Fruit fly (Drosophila melanogaster): ENCODE results near the gene TrxT.

The TrxT gene

dm6 chrX:5349899-5350575 lies 38.3 kb upstream of the TrxT start (continued):
- TF ChIP-seq CG16813 (GFP tag; IDR thresholded peaks at IDR 0.05; ENCODE audit: partially characterized antibody) (no peak), peb (GFP tag; IDR thresholded peaks at IDR 0.05) (no peak), br (optimal IDR thresholded peaks at IDR 0.05) (no peak), Dbx (GFP tag; IDR thresholded peaks at IDR 0.05) (no peak), grau (tag; optimal IDR thresholded peaks at IDR 0.05) (peak; percentile 15), bab2 (GFP tag; optimal IDR thresholded peaks at IDR 0.05) (no peak), gem (tag; optimal IDR thresholded peaks at IDR 0.05) (peak; percentile 47), sqz (GFP tag; optimal IDR thresholded peaks at IDR 0.05) (no peak), salm (tag; optimal IDR thresholded peaks at IDR 0.05) (no peak), Lhr (GFP tag; optimal IDR thresholded peaks at IDR 0.05) (no peak), CG31224 (GFP tag; IDR thresholded peaks at IDR 0.05) (no peak), ci (GFP tag; IDR thresholded peaks at IDR 0.05) (peak; percentile 51; the same call in 1 of the 3 replicates), CG11398 (GFP tag; optimal IDR thresholded peaks at IDR 0.05) (no peak), ERR (GFP tag; optimal IDR thresholded peaks at IDR 0.05) (no peak), CG15011 (GFP tag; optimal IDR thresholded peaks at IDR 0.05) (no peak), CG14050 (GFP tag; IDR thresholded peaks at IDR 0.05) (no peak), MTF-1 (GFP tag; optimal IDR thresholded peaks at IDR 0.05; ENCODE audit: borderline replicate concordance) (no peak), pfk (GFP tag; optimal IDR thresholded peaks at IDR 0.05) (no peak), abd-A (tag; optimal IDR thresholded peaks at IDR 0.05) (no peak), CG10654 (GFP tag; optimal IDR thresholded peaks at IDR 0.05) (no peak), bsh (GFP tag; optimal IDR thresholded peaks at IDR 0.05) (peak in 1 of 2 experiments; percentile 52), D19B (GFP tag; optimal IDR thresholded peaks at IDR 0.05) (no peak), CG32532 (GFP tag; IDR thresholded peaks at IDR 0.05) (no peak), chinmo (GFP tag; IDR thresholded peaks at IDR 0.05; ENCODE audit: partially characterized antibody) (no peak), vvl (GFP tag; IDR thresholded peaks at IDR 0.05) (0 out of 2 replicates have a peak, but pooled peaks have one; percentile 50), shn (GFP tag; optimal IDR thresholded peaks at IDR 0.05) (no peak), pita (GFP tag; optimal IDR thresholded peaks at IDR 0.05) (no peak), HHEX (GFP tag; optimal IDR thresholded peaks at IDR 0.05) (no peak), CG32767 (GFP tag; IDR thresholded peaks at IDR 0.05) (0 out of 2 replicates have a peak, but pooled peaks have one; percentile 24), CG18262 (tag; optimal IDR thresholded peaks at IDR 0.05) (no peak), Side (GFP tag; optimal IDR thresholded peaks at IDR 0.05) (no peak), Oli (tag; optimal IDR thresholded peaks at IDR 0.05) (peak; percentile 21), Nf-YB (GFP tag; optimal IDR thresholded peaks at IDR 0.05) (no peak), Ets97D (GFP tag; optimal IDR thresholded peaks at IDR 0.05) (no peak), Mrtf (GFP tag; IDR thresholded peaks at IDR 0.05) (no peak), Xbp1 (GFP tag; optimal IDR thresholded peaks at IDR 0.05) (no peak), chif (GFP tag; optimal IDR thresholded peaks at IDR 0.05) (no peak), CG12391 (tag; optimal IDR thresholded peaks at IDR 0.05) (peak; percentile 21), Eip74EF (GFP tag; optimal IDR thresholded peaks at IDR 0.05) (no peak), Xrp1 (GFP tag; IDR thresholded peaks at IDR 0.05) (no peak), jing (GFP tag; optimal IDR thresholded peaks at IDR 0.05) (no peak), CG2120 (GFP tag; optimal IDR thresholded peaks at IDR 0.05) (no peak), CG42726 (GFP tag; IDR thresholded peaks at IDR 0.05; ENCODE audit: partially characterized antibody) (no peak), jumu (GFP tag; optimal IDR thresholded peaks at IDR 0.05) (no peak), fru (optimal IDR thresholded peaks at IDR 0.05) (no peak), CG15696 (tag; optimal IDR thresholded peaks at IDR 0.05) (no peak), CG11560 (tag; IDR thresholded peaks at IDR 0.05) (no peak), Hand (GFP tag; optimal IDR thresholded peaks at IDR 0.05) (no peak), nom (GFP tag; optimal IDR thresholded peaks at IDR 0.05) (no peak), btn (GFP tag; optimal IDR thresholded peaks at IDR 0.05) (no peak)

Data from whole organism, embryonic.